Fruit fly (Drosophila melanogaster) whole organism, wandering third instar larva: Measurements from ENCODE around the gene crn.

Experiments
- OdsH ChIP-seq: fragments of 200-800 bp; sonication (Bioruptor generic); optimal IDR thresholded peaks from 2 replicates; lab custom pipeline; 2016; ENCODE audit warnings: missing biosample characterization, mild to moderate bottlenecking, missing genetic modification characterization
- woc ChIP-seq: sonication (Bioruptor generic); optimal IDR thresholded peaks from 2 replicates; lab custom pipeline; 2016; ENCODE audit warnings: missing biosample characterization, mild to moderate bottlenecking, missing genetic modification characterization

- TF ChIP-seq woc (GFP tag; lab: Kevin White, UChicago) (no peak), OdsH (no peak)
These were observed at the start of gene crn for dm6 chrX:2249763-2250162.
